Fruit fly (Drosophila melanogaster): ENCODE results near the gene lobo.

- no peak for TF ChIP-seq CG17806 (tag; optimal IDR thresholded peaks at IDR 0.05)
- TF ChIP-seq CG32121 (GFP tag; IDR thresholded peaks at IDR 0.05): no peak
- TF ChIP-seq Pif1B (GFP tag; optimal IDR thresholded peaks at IDR 0.05): no peak
- TF ChIP-seq Ets98B (GFP tag; IDR thresholded peaks at IDR 0.05): no peak
- no peak for TF ChIP-seq D1 (tag; optimal IDR thresholded peaks at IDR 0.05)
- TF ChIP-seq CG8159 (tag; optimal IDR thresholded peaks at IDR 0.05): no peak
- TF ChIP-seq CG34367 (tag; optimal IDR thresholded peaks at IDR 0.05): no peak
- TF ChIP-seq CG14655 (GFP tag; optimal IDR thresholded peaks at IDR 0.05): no peak
- TF ChIP-seq rn (GFP tag; IDR thresholded peaks at IDR 0.05): no peak
- TF ChIP-seq CG4496 (GFP tag; IDR thresholded peaks at IDR 0.05): no peak
- no peak for TF ChIP-seq gl (tag; optimal IDR thresholded peaks at IDR 0.05)
- no peak for TF ChIP-seq fd96Ca (GFP tag; IDR thresholded peaks at IDR 0.05)
These were observed 12.2 kb downstream of the lobo start for dm6 chr3R:25181424-25181823.
